Fruit fly (Drosophila melanogaster) whole organism, embryonic: ENCODE measurements around the gene Art2.

Source experiments
- Aef1 ChIP-seq: fragments of 200-800 bp; sonication (Bioruptor generic); IDR thresholded peaks from 3 replicates; pipeline ENCODE4 v1.3.6; 2022; ENCODE audit warnings: missing biosample characterization, missing genetic modification characterization
- Antp ChIP-seq: fragments of 200-800 bp; sonication (Bioruptor generic); optimal IDR thresholded peaks from 3 replicates; lab custom pipeline; 2016; ENCODE audit warnings: missing biosample characterization, missing genetic modification characterization
- CG11456 ChIP-seq: fragments of 200-800 bp; sonication (Bioruptor generic); IDR thresholded peaks from 3 replicates; pipeline ENCODE4 v1.3.6; 2022; ENCODE audit warnings: missing biosample characterization, missing genetic modification characterization
- CG11723 ChIP-seq: fragments of 200-800 bp; sonication (Bioruptor generic); optimal IDR thresholded peaks from 2 replicates; lab custom pipeline; 2017; ENCODE audit warnings: missing biosample characterization, mild to moderate bottlenecking, missing genetic modification characterization
- CG12071 ChIP-seq: fragments of 200-800 bp; sonication (Bioruptor generic); optimal IDR thresholded peaks from 3 replicates; lab custom pipeline; 2018; ENCODE audit warnings: missing biosample characterization, mild to moderate bottlenecking, missing genetic modification characterization
- CG12299 ChIP-seq: fragments of 200-800 bp; sonication (Bioruptor generic); optimal IDR thresholded peaks from 2 replicates; lab custom pipeline; 2018; ENCODE audit warnings: missing biosample characterization, mild to moderate bottlenecking, missing genetic modification characterization
- CG14710 ChIP-seq: fragments of 200-800 bp; sonication (Bioruptor generic); optimal IDR thresholded peaks from 3 replicates; lab custom pipeline; 2019; ENCODE audit warnings: missing biosample characterization, mild to moderate bottlenecking, missing genetic modification characterization, moderate library complexity
- CG14860 ChIP-seq: fragments of 200-800 bp; sonication (Bioruptor generic); IDR thresholded peaks from 3 replicates; pipeline ENCODE4 v1.3.6; 2022; ENCODE audit warnings: missing biosample characterization, missing genetic modification characterization; ENCODE audit not compliant: partially characterized antibody
- CG1647 ChIP-seq: fragments of 200-800 bp; sonication (Bioruptor generic); optimal IDR thresholded peaks from 3 replicates; lab custom pipeline; 2016; ENCODE audit warnings: missing biosample characterization, missing genetic modification characterization
- CG16815 ChIP-seq: fragments of 200-800 bp; sonication (Bioruptor generic); optimal IDR thresholded peaks from 3 replicates; lab custom pipeline; 2017; ENCODE audit warnings: missing biosample characterization, mild to moderate bottlenecking, missing genetic modification characterization
- CG2678 ChIP-seq: fragments of 200-800 bp; sonication (Bioruptor generic); optimal IDR thresholded peaks from 3 replicates; lab custom pipeline; 2019; ENCODE audit warnings: missing biosample characterization, mild to moderate bottlenecking, missing genetic modification characterization, moderate library complexity
- CG4404 ChIP-seq: fragments of 200-800 bp; sonication (Bioruptor generic); IDR thresholded peaks from 2 replicates; pipeline ENCODE4 v1.3.6; 2022; ENCODE audit warnings: missing biosample characterization, missing genetic modification characterization
- CG4730 ChIP-seq: fragments of 200-800 bp; sonication (Bioruptor generic); IDR thresholded peaks from 2 replicates; pipeline ENCODE4 v1.3.6; 2022; ENCODE audit warnings: missing biosample characterization, missing genetic modification characterization
- CG4854 ChIP-seq: fragments of 200-800 bp; sonication (Bioruptor generic); optimal IDR thresholded peaks from 2 replicates; lab custom pipeline; 2016; ENCODE audit warnings: missing biosample characterization, missing genetic modification characterization, inconsistent platforms
- CG6175 ChIP-seq: fragments of 200-800 bp; sonication (Bioruptor generic); IDR thresholded peaks from 3 replicates; pipeline ENCODE4 v1.3.6; 2022; ENCODE audit warnings: missing biosample characterization, missing genetic modification characterization
- CG6683 ChIP-seq: fragments of 200-800 bp; sonication (Bioruptor generic); optimal IDR thresholded peaks from 2 replicates; lab custom pipeline; 2017; ENCODE audit warnings: missing biosample characterization, mild to moderate bottlenecking, missing genetic modification characterization, missing genetic modification reagents
- CkIIα-i1 ChIP-seq: fragments of 200-800 bp; sonication (Bioruptor generic); IDR thresholded peaks from 2 replicates; pipeline ENCODE4 v1.3.6; 2022; ENCODE audit warnings: missing biosample characterization, missing genetic modification characterization
- D19B ChIP-seq: fragments of 200-800 bp; sonication (Bioruptor generic); optimal IDR thresholded peaks from 2 replicates; lab custom pipeline; 2017; ENCODE audit warnings: missing biosample characterization, mild to moderate bottlenecking, missing genetic modification characterization
- Dref ChIP-seq: fragments of 200-800 bp; sonication (Bioruptor generic); IDR thresholded peaks from 2 replicates; pipeline ENCODE4 v1.3.6; 2022; ENCODE audit warnings: missing biosample characterization, missing genetic modification characterization
- Elba2 ChIP-seq: fragments of 200-800 bp; sonication (Bioruptor generic); optimal IDR thresholded peaks from 3 replicates; lab custom pipeline; 2016; ENCODE audit warnings: missing biosample characterization, missing genetic modification characterization
- Gug ChIP-seq: fragments of 200-800 bp; sonication (Bioruptor generic); IDR thresholded peaks from 4 replicates; pipeline ENCODE4 v1.3.6; 2022; ENCODE audit warnings: missing biosample characterization, missing genetic modification characterization
- HLH54F ChIP-seq: fragments of 200-800 bp; sonication (Bioruptor generic); optimal IDR thresholded peaks from 3 replicates; lab custom pipeline; 2016; ENCODE audit warnings: missing biosample characterization, missing genetic modification characterization
- Hand ChIP-seq: fragments of 200-800 bp; sonication (Bioruptor generic); optimal IDR thresholded peaks from 2 replicates; lab custom pipeline; 2017; ENCODE audit warnings: mild to moderate bottlenecking, missing biosample characterization, missing genetic modification reagents, missing genetic modification characterization
- Hr3 ChIP-seq: fragments of 200-800 bp; sonication (Bioruptor generic); optimal IDR thresholded peaks from 3 replicates; lab custom pipeline; 2016; ENCODE audit warnings: missing biosample characterization, missing genetic modification characterization
- Jarid2 ChIP-seq: fragments of 200-800 bp; sonication (Bioruptor generic); optimal IDR thresholded peaks from 3 replicates; lab custom pipeline; 2017; ENCODE audit warnings: mild to moderate bottlenecking, missing biosample characterization, missing genetic modification reagents, missing genetic modification characterization
- MBD-R2 ChIP-seq: fragments of 200-800 bp; sonication (Bioruptor generic); IDR thresholded peaks from 2 replicates; pipeline ENCODE4 v1.3.6; 2022; ENCODE audit warnings: missing biosample characterization, missing genetic modification characterization
- Med ChIP-seq: fragments of 200-800 bp; sonication (Bioruptor generic); peaks from one replicate; lab custom pipeline; 2016; ENCODE audit warnings: missing biosample characterization, missing genetic modification characterization, mild to moderate bottlenecking, inconsistent platforms, moderate library complexity
- Nf-YB ChIP-seq: fragments of 200-800 bp; sonication (Bioruptor generic); optimal IDR thresholded peaks from 3 replicates; lab custom pipeline; 2019; ENCODE audit warnings: missing biosample characterization, mild to moderate bottlenecking, missing genetic modification characterization, moderate library complexity
- Xbp1 ChIP-seq: fragments of 200-800 bp; sonication (Bioruptor generic); optimal IDR thresholded peaks from 3 replicates; lab custom pipeline; 2016; ENCODE audit warnings: missing biosample characterization, mild to moderate bottlenecking, missing genetic modification characterization
- bowl ChIP-seq: fragments of 200-800 bp; sonication (Bioruptor generic); IDR thresholded peaks from 2 replicates; pipeline ENCODE4 v1.3.6; 2022; ENCODE audit warnings: missing biosample characterization, missing genetic modification characterization
- cg ChIP-seq: fragments of 200-800 bp; sonication (Bioruptor generic); optimal IDR thresholded peaks from 3 replicates; lab custom pipeline; 2019; ENCODE audit warnings: missing biosample characterization, mild to moderate bottlenecking, missing genetic modification characterization, moderate library complexity
- chinmo ChIP-seq: fragments of 200-800 bp; sonication (Bioruptor generic); IDR thresholded peaks from 4 replicates; pipeline ENCODE4 v1.3.6; 2022; ENCODE audit warnings: missing biosample characterization, missing genetic modification characterization; ENCODE audit not compliant: partially characterized antibody
- chn ChIP-seq: fragments of 200-800 bp; sonication (Bioruptor generic); optimal IDR thresholded peaks from 2 replicates; lab custom pipeline; 2016; ENCODE audit warnings: missing biosample characterization, missing genetic modification characterization
- disco-r ChIP-seq: fragments of 200-800 bp; sonication (Bioruptor generic); optimal IDR thresholded peaks from 2 replicates; lab custom pipeline; 2016; ENCODE audit warnings: missing biosample characterization, missing genetic modification characterization
- esg ChIP-seq: fragments of 200-800 bp; sonication (Bioruptor generic); conservative IDR thresholded peaks from 2 replicates; pipeline ENCODE4 v1.3.6; 2022; ENCODE audit warnings: missing biosample characterization, missing genetic modification characterization
- exex ChIP-seq: fragments of 200-800 bp; sonication (Bioruptor generic); optimal IDR thresholded peaks from 4 replicates; lab custom pipeline; 2018; ENCODE audit warnings: missing biosample characterization, mild to moderate bottlenecking, missing genetic modification characterization, moderate library complexity
- fd96Cb ChIP-seq: fragments of 200-800 bp; sonication (Bioruptor generic); optimal IDR thresholded peaks from 2 replicates; lab custom pipeline; 2018; ENCODE audit warnings: missing biosample characterization, mild to moderate bottlenecking, missing genetic modification characterization, moderate library complexity
- fu2 ChIP-seq: fragments of 200-800 bp; sonication (Bioruptor generic); optimal IDR thresholded peaks from 2 replicates; lab custom pipeline; 2016; ENCODE audit warnings: missing biosample characterization, missing genetic modification characterization
- grau ChIP-seq: fragments of 200-800 bp; optimal IDR thresholded peaks from 3 replicates; lab custom pipeline; 2019; ENCODE audit warnings: missing biosample characterization, mild to moderate bottlenecking, missing genetic modification characterization, moderate library complexity
- hbn ChIP-seq: fragments of 200-800 bp; sonication (Bioruptor generic); IDR thresholded peaks from 2 replicates; pipeline ENCODE4 v1.3.6; 2022; ENCODE audit warnings: missing biosample characterization, missing genetic modification characterization; ENCODE audit not compliant: partially characterized antibody
- kah ChIP-seq: fragments of 200-800 bp; sonication (Bioruptor generic); optimal IDR thresholded peaks from 2 replicates; lab custom pipeline; 2018; ENCODE audit warnings: missing biosample characterization, mild to moderate bottlenecking, missing genetic modification characterization
- ken ChIP-seq: fragments of 200-800 bp; sonication (Bioruptor generic); IDR thresholded peaks from 3 replicates; pipeline ENCODE4 v1.3.6; 2022; ENCODE audit warnings: missing biosample characterization, missing genetic modification characterization
- mld ChIP-seq: fragments of 200-800 bp; sonication (Bioruptor generic); IDR thresholded peaks from 3 replicates; pipeline ENCODE4 v1.3.6; 2022; ENCODE audit warnings: missing biosample characterization, missing genetic modification characterization; ENCODE audit not compliant: partially characterized antibody
- pho ChIP-seq: fragments of 200-800 bp; sonication (Bioruptor generic); optimal IDR thresholded peaks from 2 replicates; lab custom pipeline; 2016; ENCODE audit warnings: missing biosample characterization, missing genetic modification characterization
- prd ChIP-seq, 3 experiments: fragments of >200 bp in 2 of 3; fragments of 200-800 bp in 1 of 3; sonication (Bioruptor generic) in 1 of 3; optimal IDR thresholded peaks in 2 of 3; IDR thresholded peaks in 1 of 3; 2 replicates in 2 of 3; 3 replicates in 1 of 3; pipeline versions ENCODE4 v1.3.6 to Lab custom; 2017 to 2022; ENCODE audit warnings: missing biosample characterization in 1 of 3, missing genetic modification characterization in 1 of 3
- scrt ChIP-seq: fragments of 200-800 bp; sonication (Bioruptor generic); optimal IDR thresholded peaks from 2 replicates; lab custom pipeline; 2018; ENCODE audit warnings: missing biosample characterization, mild to moderate bottlenecking, missing genetic modification characterization, moderate library complexity
- seq ChIP-seq: fragments of 200-800 bp; sonication (Bioruptor generic); IDR thresholded peaks from 2 replicates; pipeline ENCODE4 v1.3.6; 2022; ENCODE audit warnings: missing biosample characterization, missing genetic modification characterization
- ssp ChIP-seq: fragments of 200-800 bp; sonication (Bioruptor generic); IDR thresholded peaks from 2 replicates; pipeline ENCODE4 v1.3.6; 2022; ENCODE audit warnings: missing biosample characterization, missing genetic modification characterization
- wdn ChIP-seq: fragments of 200-800 bp; sonication (Bioruptor generic); IDR thresholded peaks from 2 replicates; pipeline ENCODE4 v1.3.6; 2022; ENCODE audit warnings: missing biosample characterization, missing genetic modification characterization

Art2 gene

dm6 chr2L:4282681-4283343, 1.7 kb upstream of the Art2 start, which contains the start of gene tutl (continued):
- peak; percentile 79 for TF ChIP-seq HLH54F (GFP tag; lab: Kevin White, UChicago)
- peak; percentile 78 for TF ChIP-seq CG4730 (GFP tag; lab: Robert Waterston, UW)
- TF ChIP-seq cg (GFP tag; lab: Kevin White, UChicago) = peak; percentile 88
- TF ChIP-seq Nf-YB (GFP tag; lab: Kevin White, UChicago) = peak; percentile 54
- no peak for TF ChIP-seq Hand (GFP tag; lab: Kevin White, UChicago)
- TF ChIP-seq CG6683 (GFP tag; lab: Kevin White, UChicago) = peak; percentile 14
- TF ChIP-seq Gug (GFP tag; lab: Robert Waterston, UW) = peak; percentile 68; the same call in 2 of the 4 replicates
- TF ChIP-seq CG4404 (GFP tag; lab: Robert Waterston, UW) = peak; percentile 82
- no peak for TF ChIP-seq CG14860 (GFP tag; lab: Robert Waterston, UW)
- TF ChIP-seq MBD-R2 (GFP tag; lab: Robert Waterston, UW) = peak; percentile 55; the same call in 1 of the 2 replicates
- TF ChIP-seq CG14710 (tag; lab: Kevin White, UChicago) = peak; percentile 84
- peak; percentile 91 for TF ChIP-seq Antp (GFP tag; lab: Kevin White, UChicago)
- TF ChIP-seq pho (GFP tag; lab: Kevin White, UChicago) = peak; percentile 73
- TF ChIP-seq CG11456 = peak; percentile 85
- TF ChIP-seq grau (tag; lab: Kevin White, UChicago) = peak; percentile 82
- peak; percentile 73 for TF ChIP-seq CG1647 (GFP tag; lab: Kevin White, UChicago)
- no peak for TF ChIP-seq Dref (GFP tag; lab: Robert Waterston, UW)
- peak; percentile 69 for TF ChIP-seq seq (GFP tag; lab: Robert Waterston, UW)
- TF ChIP-seq wdn (GFP tag; lab: Robert Waterston, UW) = peak; percentile 77; the same call in 1 of the 2 replicates
- TF ChIP-seq fu2 = peak; percentile 75
- TF ChIP-seq CG6175 (GFP tag; lab: Robert Waterston, UW) = peak; percentile 72; the same call in 2 of the 3 replicates
- TF ChIP-seq ssp = peak; percentile 73
- peak; percentile 55 for TF ChIP-seq scrt (GFP tag; lab: Kevin White, UChicago)
- TF ChIP-seq Med (GFP tag; lab: Kevin White, UChicago) = peak; percentile 96
- 0 out of 4 replicates have a peak, but pooled peaks have one; percentile 21 for TF ChIP-seq chinmo (GFP tag; lab: Robert Waterston, UW)
- TF ChIP-seq kah (GFP tag; lab: Kevin White, UChicago) = no peak
- TF ChIP-seq bowl (GFP tag; lab: Robert Waterston, UW) = no peak
- peak; percentile 67; the same call in 2 of the 3 replicates for TF ChIP-seq ken (GFP tag; lab: Robert Waterston, UW)
- TF ChIP-seq Jarid2 = peak; percentile 98
- TF ChIP-seq CG12299 (tag; lab: Kevin White, UChicago) = peak; percentile 18
- no peak for TF ChIP-seq CkIIα-i1 (GFP tag; lab: Robert Waterston, UW)
- TF ChIP-seq CG4854 (GFP tag; lab: Kevin White, UChicago) = peak; percentile 48
- no peak for TF ChIP-seq CG12071 (GFP tag; lab: Kevin White, UChicago)
- peak; percentile 59 for TF ChIP-seq D19B (GFP tag; lab: Kevin White, UChicago)
- TF ChIP-seq Hr3 (GFP tag; lab: Kevin White, UChicago) = peak; percentile 71
- no peak for TF ChIP-seq prd (optimal IDR thresholded peaks at IDR 0.05; lab: Kevin White, UChicago)
- peak; percentile 89 for TF ChIP-seq prd (GFP tag; IDR thresholded peaks at IDR 0.05; lab: Robert Waterston, UW)
- TF ChIP-seq chn (GFP tag; lab: Kevin White, UChicago) = peak; percentile 76
- peak; percentile 64 for TF ChIP-seq CG11723 (GFP tag; lab: Kevin White, UChicago)
- TF ChIP-seq hbn (GFP tag; lab: Robert Waterston, UW) = 0 out of 2 replicates have a peak, but pooled peaks have one; percentile 12
- TF ChIP-seq Elba2 (GFP tag; lab: Kevin White, UChicago) = no peak
- TF ChIP-seq fd96Cb (tag; lab: Kevin White, UChicago) = peak; percentile 79
- TF ChIP-seq disco-r (GFP tag; lab: Kevin White, UChicago) = peak; percentile 38
- peak; percentile 85 for TF ChIP-seq Xbp1 (GFP tag; lab: Kevin White, UChicago)
- TF ChIP-seq Aef1 (GFP tag; lab: Robert Waterston, UW) = peak; percentile 78
- peak; percentile 88 for TF ChIP-seq esg (GFP tag; lab: Robert Waterston, UW)
- no peak for TF ChIP-seq exex (tag; lab: Kevin White, UChicago)
- TF ChIP-seq CG16815 = peak; percentile 83
- peak; percentile 88 for TF ChIP-seq CG2678
- TF ChIP-seq mld (GFP tag; lab: Robert Waterston, UW) = no peak
